Worm (Caenorhabditis elegans) whole organism, mixed stage, embryonic: Measurements from ENCODE around the gene F13D12.3.

Experiments
- bed-3 ChIP-seq: fragments of 200-800 bp; sonication (Bioruptor generic); optimal IDR thresholded peaks from 3 replicates; lab custom pipeline; 2018; ENCODE audit warnings: mild to moderate bottlenecking, missing genetic modification characterization, moderate library complexity, missing compliant biosample characterization
- ceh-39 ChIP-seq: fragments of 150-350 bp; optimal IDR thresholded peaks from 2 replicates; lab custom pipeline; 2014; ENCODE audit warnings: missing biosample characterization, missing genetic modification characterization
- ceh-43 ChIP-seq: fragments of 200-800 bp; sonication (Bioruptor generic); optimal IDR thresholded peaks from 2 replicates; lab custom pipeline; 2018; ENCODE audit warnings: mild to moderate bottlenecking, missing genetic modification characterization, moderate library complexity, missing compliant biosample characterization
- cnd-1 ChIP-seq: fragments of 200-800 bp; sonication (Bioruptor generic); optimal IDR thresholded peaks from 2 replicates; lab custom pipeline; 2018; ENCODE audit warnings: mild to moderate bottlenecking, missing genetic modification characterization, missing compliant biosample characterization
- elt-1 ChIP-seq: sonication (generic microtip); optimal IDR thresholded peaks from 2 replicates; lab custom pipeline; 2017; ENCODE audit warnings: missing genetic modification characterization, mild to moderate bottlenecking, missing compliant biosample characterization, antibody characterized with exemption, moderate library complexity, borderline replicate concordance; ENCODE audit not compliant: insufficient read depth
- flh-1 ChIP-seq: fragments of 200-800 bp; sonication (Bioruptor generic); optimal IDR thresholded peaks from 2 replicates; lab custom pipeline; 2018; ENCODE audit warnings: mild to moderate bottlenecking, missing genetic modification characterization, moderate library complexity, missing compliant biosample characterization
- lin-13 ChIP-seq: fragments of 150-350 bp; optimal IDR thresholded peaks from 2 replicates; lab custom pipeline; 2014; ENCODE audit warnings: missing biosample characterization, missing genetic modification characterization
- lin-32 ChIP-seq: fragments of 200-800 bp; sonication (Bioruptor generic); optimal IDR thresholded peaks from 2 replicates; lab custom pipeline; 2018; ENCODE audit warnings: mild to moderate bottlenecking, missing genetic modification characterization, missing compliant biosample characterization
- mab-5 ChIP-seq: fragments of 150-350 bp; optimal IDR thresholded peaks from 2 replicates; lab custom pipeline; 2014; ENCODE audit warnings: missing biosample characterization, missing genetic modification characterization
- mep-1 ChIP-seq: fragments of 150-350 bp; optimal IDR thresholded peaks from 2 replicates; lab custom pipeline; 2017; ENCODE audit warnings: missing biosample characterization, missing genetic modification reagents, missing genetic modification characterization, inconsistent platforms
- nhr-12 ChIP-seq: fragments of 150-350 bp; optimal IDR thresholded peaks from 2 replicates; lab custom pipeline; 2014; ENCODE audit warnings: missing biosample characterization, missing genetic modification characterization
- nhr-2 ChIP-seq: fragments of 150-350 bp; optimal IDR thresholded peaks from 2 replicates; lab custom pipeline; 2014; ENCODE audit warnings: missing biosample characterization, missing genetic modification characterization
- nhr-76 ChIP-seq: sonication (generic microtip); optimal IDR thresholded peaks from 2 replicates; lab custom pipeline; 2017; ENCODE audit warnings: missing biosample characterization, missing genetic modification characterization
- sem-2 ChIP-seq: fragments of 200-800 bp; sonication (Bioruptor generic); optimal IDR thresholded peaks from 2 replicates; lab custom pipeline; 2018; ENCODE audit warnings: mild to moderate bottlenecking, missing genetic modification characterization, missing compliant biosample characterization
- tbx-8 ChIP-seq: fragments of 200-800 bp; sonication (Bioruptor generic); optimal IDR thresholded peaks from 2 replicates; lab custom pipeline; 2018; ENCODE audit warnings: mild to moderate bottlenecking, missing genetic modification characterization, moderate library complexity, missing compliant biosample characterization
- unc-120 ChIP-seq: sonication (generic microtip); optimal IDR thresholded peaks from 2 replicates; lab custom pipeline; 2017; ENCODE audit warnings: missing genetic modification characterization, missing compliant biosample characterization; ENCODE audit not compliant: poor library complexity, severe bottlenecking
- unc-39 ChIP-seq: fragments of 150-350 bp; optimal IDR thresholded peaks from 2 replicates; lab custom pipeline; 2014; ENCODE audit warnings: missing biosample characterization, missing genetic modification characterization
- zip-8 ChIP-seq: fragments of 150-350 bp; optimal IDR thresholded peaks from 2 replicates; lab custom pipeline; 2014; ENCODE audit warnings: missing biosample characterization, missing genetic modification characterization

The F13D12.3 gene

DNA sequence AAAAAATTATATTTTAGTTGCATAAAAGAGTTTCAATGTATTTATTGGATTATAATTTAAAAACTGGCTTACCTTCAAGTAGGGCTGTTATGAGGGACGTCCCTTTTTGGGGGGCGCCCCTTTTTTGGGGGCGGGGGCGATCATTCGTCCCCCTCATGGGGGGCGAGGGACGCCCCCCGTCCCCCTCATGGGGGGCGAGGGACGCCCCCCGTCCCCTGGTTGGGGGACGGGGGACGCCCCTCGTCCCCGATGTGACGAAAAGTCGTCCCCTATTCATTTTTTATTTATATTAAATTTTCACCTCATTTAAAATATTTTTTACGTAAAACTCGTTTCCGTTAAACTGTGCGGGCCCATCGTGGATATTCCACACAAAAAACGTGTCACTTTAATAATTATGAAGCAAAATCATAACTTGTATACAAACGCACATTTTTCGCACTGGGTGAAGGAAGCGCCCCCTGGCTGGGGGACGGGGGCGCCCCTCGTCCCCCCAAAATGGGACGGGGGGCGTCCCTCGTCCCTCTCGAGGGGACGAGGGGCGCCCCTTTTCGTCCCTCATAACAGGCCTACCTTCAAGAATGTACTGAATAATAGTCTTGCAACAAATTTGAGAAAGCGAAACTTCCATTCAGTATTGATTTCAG, 45.4 kb downstream of the F13D12.3 start:
- TF ChIP-seq cnd-1 (tag; lab: Kevin White, UChicago) = no peak
- TF ChIP-seq nhr-76 (tag; lab: Kevin White, UChicago) = no peak
- no peak for TF ChIP-seq elt-1 (tag; lab: Kevin White, UChicago)
- TF ChIP-seq bed-3 (GFP tag; lab: Kevin White, UChicago) = no peak
- no peak for TF ChIP-seq unc-120 (tag; lab: Kevin White, UChicago)
- TF ChIP-seq nhr-2 (tag; lab: Kevin White, UChicago) = no peak
- no peak for TF ChIP-seq ceh-39
- TF ChIP-seq lin-13 (tag; lab: Kevin White, UChicago) = no peak
- no peak for TF ChIP-seq unc-39
- no peak for TF ChIP-seq mep-1 (tag; lab: Kevin White, UChicago)
- no peak for TF ChIP-seq zip-8 (tag; lab: Kevin White, UChicago)
- no peak for TF ChIP-seq flh-1
- no peak for TF ChIP-seq sem-2 (GFP tag; lab: Kevin White, UChicago)
- TF ChIP-seq tbx-8 (GFP tag; lab: Kevin White, UChicago) = no peak
- TF ChIP-seq ceh-43 = no peak
- no peak for TF ChIP-seq lin-32 (GFP tag; lab: Kevin White, UChicago)
- TF ChIP-seq mab-5 (tag; lab: Kevin White, UChicago) = no peak

DNA sequence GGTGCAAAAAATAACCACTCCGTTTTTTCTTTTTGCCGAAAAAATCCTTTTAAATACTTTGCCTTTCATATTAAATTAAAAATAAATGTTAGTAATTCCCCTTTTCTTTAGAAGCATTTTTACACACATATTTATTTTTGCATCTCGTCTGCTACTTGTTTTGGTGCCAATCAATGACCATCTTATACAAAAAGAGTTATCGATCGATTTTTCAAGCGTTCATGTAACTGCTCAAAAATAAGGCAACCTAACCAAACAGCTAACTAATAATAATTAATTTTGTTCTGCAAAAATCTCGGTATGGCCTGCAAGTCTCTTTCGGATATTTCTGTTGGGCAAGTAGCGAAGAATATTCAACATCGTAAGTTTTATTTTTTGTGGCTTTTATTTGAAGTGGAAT, 46.3 kb downstream of the F13D12.3 start, which contains the start of gene F44E5.2:
Gene F44E5.2 (plus strand): TSS at position 301 of the 400 bp plus-strand sequence.
- no peak for TF ChIP-seq nhr-12 (tag; lab: Kevin White, UChicago)
